Worm (Caenorhabditis elegans): ENCODE results near the gene Y38H6C.20.
A peak's percentile ranks its signal among the peaks of the same experiment; 100 is the strongest.
"Not testable (repeated sequence)": the region's sequence is repeated elsewhere in the genome, so short reads cannot be mapped to it uniquely, and the experiment has no call there.

The Y38H6C.20 gene

DNA sequence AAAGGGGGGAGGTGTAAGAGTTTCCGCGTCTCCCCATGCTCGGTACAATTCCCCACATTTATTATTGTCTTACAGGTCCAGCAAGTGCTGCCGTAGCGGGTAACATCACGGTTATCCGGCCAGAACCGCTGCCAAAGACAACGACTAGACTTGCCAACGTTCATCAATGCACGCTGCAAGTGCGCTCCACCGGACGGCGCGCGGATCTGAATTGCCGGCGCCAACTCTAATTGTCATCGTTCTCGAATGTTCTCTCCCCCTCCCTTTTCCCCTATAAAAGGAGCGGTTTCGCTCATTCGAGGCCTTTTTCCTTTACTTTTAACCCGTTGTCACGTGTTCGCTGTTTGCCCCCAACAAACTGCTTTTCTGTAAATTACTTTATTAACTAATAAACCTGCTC, 37.3 kb downstream of the Y38H6C.20 start, which contains the start of gene Y38H6C.8:
TSS of gene Y38H6C.8 (plus strand) at position 301 of the 400 bp plus-strand sequence.
- TF ChIP-seq repo-1 (tag; optimal IDR thresholded peaks at IDR 0.05); T07F8.4 (tag; optimal IDR thresholded peaks at IDR 0.05); C06A6.2 (GFP tag; conservative IDR thresholded peaks at IDR 0.05): not testable (repeated sequence)

DNA sequence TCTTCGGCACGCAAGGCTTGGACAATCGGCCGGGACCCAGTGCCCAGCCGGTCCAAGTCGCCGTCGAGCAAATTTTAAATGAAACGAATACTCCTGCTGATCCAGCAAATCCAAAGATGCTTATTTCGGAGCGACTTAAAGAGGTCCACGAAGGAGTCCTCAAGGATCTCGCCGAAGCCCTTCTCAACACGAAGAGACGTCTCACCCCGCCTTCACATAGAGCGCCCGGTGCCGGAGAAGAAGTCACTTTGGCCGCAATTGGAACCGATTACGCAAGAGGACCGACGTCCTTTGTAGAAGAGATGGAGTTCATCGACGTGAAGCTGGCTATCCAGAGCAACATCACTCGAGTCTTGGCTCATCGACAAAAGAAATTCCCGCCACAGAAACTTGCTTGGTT, 41.6 kb downstream of the Y38H6C.20 start:
- TF ChIP-seq nhr-120 (GFP tag; IDR thresholded peaks at IDR 0.05): 0 out of 2 replicates have a peak, but pooled peaks have one; percentile 46
- no peak for TF ChIP-seq F23B12.7 (tag; optimal IDR thresholded peaks at IDR 0.05; ENCODE audit: insufficient read depth)
- no peak for TF ChIP-seq ccch-3 (GFP tag; optimal IDR thresholded peaks at IDR 0.05)
- TF ChIP-seq F10E7.11 (tag; optimal IDR thresholded peaks at IDR 0.05): no peak
- TF ChIP-seq C06A6.2 (GFP tag; conservative IDR thresholded peaks at IDR 0.05): no peak
- no peak for TF ChIP-seq lin-26 (GFP tag; IDR thresholded peaks at IDR 0.05)
- TF ChIP-seq let-607 (tag; optimal IDR thresholded peaks at IDR 0.05): no peak
- no peak for TF ChIP-seq Y53F4B.3 (GFP tag; IDR thresholded peaks at IDR 0.05)
- no peak for TF ChIP-seq Y53G8AR.9 (GFP tag; conservative IDR thresholded peaks at IDR 0.05)
- TF ChIP-seq F52B5.7 (tag; optimal IDR thresholded peaks at IDR 0.05): no peak
- TF ChIP-seq nfya-1 (tag; optimal IDR thresholded peaks at IDR 0.05; ENCODE audit: borderline replicate concordance, insufficient read depth): no peak
- TF ChIP-seq zfh-2 (GFP tag; conservative IDR thresholded peaks at IDR 0.05): peak; percentile 56; the same call in 1 of the 2 replicates
- no peak for TF ChIP-seq egl-18 (GFP tag; IDR thresholded peaks at IDR 0.05)
- no peak for TF ChIP-seq atf-7 (tag; optimal IDR thresholded peaks at IDR 0.05)
- TF ChIP-seq ceh-27 (GFP tag; optimal IDR thresholded peaks at IDR 0.05): no peak

DNA sequence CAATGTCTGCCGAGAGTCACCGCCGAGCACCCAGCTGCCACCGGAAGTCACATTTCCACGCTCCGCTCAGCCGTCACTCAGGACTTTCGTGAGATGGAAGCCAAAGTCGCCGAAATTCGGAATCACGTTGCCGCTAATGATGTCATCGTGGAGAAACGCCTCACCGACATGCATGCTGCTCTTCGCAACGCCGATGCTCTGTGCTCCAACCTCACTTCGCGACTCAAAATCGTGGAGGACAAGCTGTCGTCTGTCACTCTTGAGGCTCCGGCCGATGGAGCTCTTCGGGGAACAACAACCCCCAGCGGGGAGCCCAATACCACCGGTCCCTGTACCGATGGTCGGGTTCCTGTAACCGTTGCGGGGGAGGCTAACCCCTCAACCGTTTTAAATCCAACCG, 44.5 kb downstream of the Y38H6C.20 start:
- TF ChIP-seq Y53F4B.3 (GFP tag; IDR thresholded peaks at IDR 0.05): no peak
- no peak for TF ChIP-seq xnd-1 (tag; optimal IDR thresholded peaks at IDR 0.05)
- no peak for TF ChIP-seq F23B12.7 (tag; optimal IDR thresholded peaks at IDR 0.05; ENCODE audit: insufficient read depth)
- no peak for TF ChIP-seq hsf-1 (GFP tag; IDR thresholded peaks at IDR 0.05)
- TF ChIP-seq sdz-38 (tag; optimal IDR thresholded peaks at IDR 0.05): no peak
- no peak for TF ChIP-seq snpc-1.1 (tag; optimal IDR thresholded peaks at IDR 0.05; ENCODE audit: insufficient read depth)
- no peak for TF ChIP-seq F10E7.11 (tag; optimal IDR thresholded peaks at IDR 0.05)
- TF ChIP-seq attf-3 (GFP tag; conservative IDR thresholded peaks at IDR 0.05): no peak
- TF ChIP-seq zfh-2 (GFP tag; conservative IDR thresholded peaks at IDR 0.05): peak; percentile 67; the same call in 1 of the 2 replicates
- no peak for TF ChIP-seq nhr-179 (tag; optimal IDR thresholded peaks at IDR 0.05)
- TF ChIP-seq tbp1 (GFP tag; optimal IDR thresholded peaks at IDR 0.05): no peak
- no peak for TF ChIP-seq K12H6.12 (tag; optimal IDR thresholded peaks at IDR 0.05)
- no peak for TF ChIP-seq aptf-3 (GFP tag; IDR thresholded peaks at IDR 0.05)
- no peak for TF ChIP-seq Y79H2A.3 (GFP tag; conservative IDR thresholded peaks at IDR 0.05)
- peak; percentile 21; the same call in 1 of the 2 replicates for TF ChIP-seq egrh-3 (GFP tag; IDR thresholded peaks at IDR 0.05)
- no peak for TF ChIP-seq F22D6.2 (tag; optimal IDR thresholded peaks at IDR 0.05)

DNA sequence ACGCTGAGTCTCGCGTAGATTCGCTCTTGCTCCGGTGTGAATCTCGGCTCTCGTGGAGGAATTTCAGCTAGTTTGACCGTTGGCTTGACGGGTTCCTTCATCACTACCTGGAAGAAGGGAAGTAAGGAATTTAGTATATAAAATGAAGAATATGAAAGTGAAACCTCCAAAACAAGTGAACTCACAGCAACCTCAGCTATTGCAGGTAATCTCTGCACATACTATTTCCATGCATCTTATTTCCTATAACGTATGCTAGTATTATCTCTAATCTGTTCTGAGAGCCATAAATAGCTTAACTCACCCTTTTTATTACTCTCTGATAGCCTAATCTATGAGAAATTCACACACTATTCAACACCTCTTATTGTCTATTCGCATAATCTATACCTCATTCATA, 46.0 kb downstream of the Y38H6C.20 start, which contains the start of gene Y38H6C.4:
TSS of gene Y38H6C.4 (minus strand) at position 101 of the 400 bp plus-strand sequence.
- TF ChIP-seq aptf-2 (GFP tag; conservative IDR thresholded peaks at IDR 0.05) (no peak), lin-40 (tag; optimal IDR thresholded peaks at IDR 0.05) (no peak), Y79H2A.3 (GFP tag; conservative IDR thresholded peaks at IDR 0.05) (no peak), ceh-58 (GFP tag; IDR thresholded peaks at IDR 0.05) (no peak), B0019.2 (GFP tag; conservative IDR thresholded peaks at IDR 0.05) (no peak), F10E7.11 (tag; optimal IDR thresholded peaks at IDR 0.05) (no peak), C06A6.2 (GFP tag; conservative IDR thresholded peaks at IDR 0.05) (no peak), sea-2 (GFP tag; IDR thresholded peaks at IDR 0.05) (no peak), zim-3 (tag; optimal IDR thresholded peaks at IDR 0.05) (no peak)

Measured in whole organism, young adult.